Worm (Caenorhabditis elegans) whole organism, L4/young adult: ENCODE results near the gene F35A5.1.

Experiments used
- W03F9.2 ChIP-seq: fragments of 150-350 bp; optimal IDR thresholded peaks from 2 replicates; lab custom pipeline; 2014; ENCODE audit warnings: missing biosample characterization, missing genetic modification characterization
- him-1 ChIP-seq: sonication (generic microtip); optimal IDR thresholded peaks from 2 replicates; lab custom pipeline; 2016; ENCODE audit warnings: missing genotype, missing genetic modification reagents, missing genetic modification characterization, missing compliant biosample characterization

DNA sequence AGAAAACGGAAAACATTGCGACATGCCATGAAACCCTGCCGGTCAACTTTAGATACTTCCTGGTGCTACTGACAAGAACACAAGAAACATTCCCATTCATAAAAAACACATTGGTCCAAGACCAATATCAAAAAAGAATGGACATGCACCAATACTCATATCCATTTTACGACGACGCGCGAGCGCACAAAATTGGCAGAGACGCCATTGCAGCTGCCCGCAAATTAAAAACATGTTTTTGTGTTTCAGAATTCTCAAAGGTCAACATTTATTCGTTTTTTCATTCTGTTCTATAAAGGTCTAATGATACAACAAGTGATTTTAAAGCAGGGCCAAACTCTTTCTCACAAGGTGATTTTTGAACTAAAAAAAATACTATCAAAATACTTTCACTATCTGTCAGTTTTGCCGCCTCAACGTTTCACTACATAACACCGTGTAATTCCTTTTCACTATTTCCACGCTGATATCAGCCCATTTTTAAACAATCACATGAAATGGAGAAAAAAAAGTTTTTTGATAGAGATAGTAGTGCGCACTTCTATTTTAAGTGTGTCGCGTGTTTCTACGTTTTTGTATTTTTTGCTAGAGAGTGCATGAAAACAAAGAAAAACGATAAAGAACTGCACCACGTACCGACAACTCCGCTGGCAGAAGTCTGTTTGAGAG, 11.7 kb downstream of the F35A5.1 start:
- TF ChIP-seq him-1 (no peak), W03F9.2 (tag; lab: Kevin White, UChicago) (no peak)
